Worm (Caenorhabditis elegans) whole organism, L1 larva: ENCODE measurements around the gene F17C8.3.
A peak's percentile ranks its signal among the peaks of the same experiment; 100 is the strongest.

ENCODE experiments used
- dpl-1 ChIP-seq, 3 experiments: fragments of 150-350 bp in 2 of 3; sonication (generic microtip) in 1 of 3; optimal IDR thresholded peaks; 2 replicates each; lab custom pipeline; 2014 to 2017; ENCODE audit warnings: missing biosample characterization in 3 of 3, missing genetic modification characterization in 3 of 3, missing genetic modification reagents in 3 of 3
- fos-1 ChIP-seq: fragments of 150-350 bp; optimal IDR thresholded peaks from 2 replicates; lab custom pipeline; 2014; ENCODE audit warnings: missing biosample characterization, missing genetic modification characterization
- lin-35 ChIP-seq, 2 experiments: fragments of 150-350 bp; optimal IDR thresholded peaks; 2 replicates each; lab custom pipeline; 2014; ENCODE audit warnings: missing biosample characterization in 2 of 2, missing genetic modification characterization in 2 of 2, missing genetic modification reagents in 2 of 2
- lsy-2 ChIP-seq, 2 experiments: fragments of 150-350 bp; optimal IDR thresholded peaks; 2 replicates each; lab custom pipeline; 2014; ENCODE audit warnings: missing biosample characterization in 2 of 2, missing genetic modification characterization in 2 of 2
- nhr-19 ChIP-seq: fragments of 200-800 bp; sonication (Bioruptor generic); conservative IDR thresholded peaks from 2 replicates; pipeline ENCODE4 v1.3.6; 2022; ENCODE audit warnings: missing genetic modification characterization, missing compliant biosample characterization
- nhr-237 ChIP-seq: fragments of 150-350 bp; optimal IDR thresholded peaks from 2 replicates; lab custom pipeline; 2014; ENCODE audit warnings: missing biosample characterization, missing genetic modification characterization
- nhr-71 ChIP-seq: sonication (generic microtip); optimal IDR thresholded peaks from 2 replicates; lab custom pipeline; 2016; ENCODE audit warnings: mild to moderate bottlenecking, missing genetic modification characterization, moderate library complexity, missing compliant biosample characterization
- unc-86 ChIP-seq: sonication (generic microtip); optimal IDR thresholded peaks from 2 replicates; lab custom pipeline; 2016; ENCODE audit warnings: missing genetic modification characterization, missing compliant biosample characterization
- ztf-11 ChIP-seq, 2 experiments: sonication (generic microtip); optimal IDR thresholded peaks; 2 replicates each; lab custom pipeline; 2016 to 2017; ENCODE audit warnings: missing genetic modification characterization in 2 of 2, missing biosample characterization in 1 of 2, missing compliant biosample characterization in 1 of 2

ce11 chrIII:4721750-4722149 is 10.0 kb upstream of the F17C8.3 start, which contains the start of gene acy-1:
- TF ChIP-seq nhr-237 (tag; lab: Kevin White, UChicago) = peak; percentile 46
- TF ChIP-seq dpl-1 (GFP tag; optimal IDR thresholded peaks at IDR 0.05; lab: Kevin White, UChicago) = peak; percentile 58 to 75 (median 67)
- TF ChIP-seq nhr-71 (tag; lab: Kevin White, UChicago) = peak; percentile 91
- TF ChIP-seq nhr-19 (GFP tag; lab: Robert Waterston, UW) = peak; percentile 73
- TF ChIP-seq lsy-2 (tag; optimal IDR thresholded peaks at IDR 0.05; lab: Kevin White, UChicago) = peak; percentile 82 to 88
- peak in 1 of 2 experiments; percentile 13 for TF ChIP-seq ztf-11 (tag; optimal IDR thresholded peaks at IDR 0.05; lab: Kevin White, UChicago)
- TF ChIP-seq unc-86 (tag; lab: Kevin White, UChicago) = peak; percentile 80
- peak; percentile 62 for TF ChIP-seq fos-1 (tag; lab: Kevin White, UChicago)
- TF ChIP-seq lin-35 (GFP tag; optimal IDR thresholded peaks at IDR 0.05; lab: Kevin White, UChicago) = peak; percentile 50 to 76
